Fruit fly (Drosophila melanogaster) ovary, adult (tissue): Measurements from ENCODE around the gene PolI.

ENCODE experiments used
- CG17801 ChIP-seq: fragments of 200-800 bp; optimal IDR thresholded peaks from 2 replicates; lab custom pipeline; 2019; ENCODE audit warnings: missing biosample characterization, mild to moderate bottlenecking, missing genetic modification characterization, moderate library complexity; ENCODE audit not compliant: partially characterized antibody

Gene PolI

dm6 chr3R:8233370-8233773 lies at the start of gene PolI:
TSS of gene PolI (plus strand) at chr3R:8233507.
- TF ChIP-seq CG17801 = peak; percentile 26

dm6 chr3R:8187446-8188133 lies 45.7 kb upstream of the PolI start:
- TF ChIP-seq CG17801 = no peak

dm6 chr3R:8189473-8189872 lies 43.8 kb upstream of the PolI start:
- TF ChIP-seq CG17801 = no peak

- TF ChIP-seq CG17801 = no peak
Measured at dm6 chr3R:8190866-8191265, 42.4 kb upstream of the PolI start.

dm6 chr3R:8192261-8192917 lies 40.9 kb upstream of the PolI start:
- no peak for TF ChIP-seq CG17801

dm6 chr3R:8193120-8193519 lies 40.2 kb upstream of the PolI start:
- TF ChIP-seq CG17801 = no peak

dm6 chr3R:8195049-8195448 lies 38.3 kb upstream of the PolI start:
- TF ChIP-seq CG17801 = no peak

- no peak for TF ChIP-seq CG17801
Measured at dm6 chr3R:8197137-8197536, 36.2 kb upstream of the PolI start.

dm6 chr3R:8198320-8198719 lies 35.0 kb upstream of the PolI start:
- no peak for TF ChIP-seq CG17801

dm6 chr3R:8203367-8203766 lies 29.9 kb upstream of the PolI start:
- no peak for TF ChIP-seq CG17801

- no peak for TF ChIP-seq CG17801
Measured at dm6 chr3R:8204730-8205129, 28.6 kb upstream of the PolI start, which contains the start of gene CheA84a. TSS of gene CheA84a (minus strand) at chr3R:8204830.

dm6 chr3R:8205292-8205893 lies 27.9 kb upstream of the PolI start:
- no peak for TF ChIP-seq CG17801

- TF ChIP-seq CG17801 = no peak
Measured at dm6 chr3R:8206019-8206418, 27.3 kb upstream of the PolI start.

dm6 chr3R:8206628-8207275 lies 26.6 kb upstream of the PolI start:
- TF ChIP-seq CG17801 = no peak

- no peak for TF ChIP-seq CG17801
Measured at dm6 chr3R:8207276-8207654, 26.0 kb upstream of the PolI start.

- no peak for TF ChIP-seq CG17801
Measured at dm6 chr3R:8208378-8209021, 24.8 kb upstream of the PolI start.
